Fruit fly (Drosophila melanogaster) whole organism, wandering third instar larva: Measurements from ENCODE around the gene Takl2.
A peak's percentile ranks its signal among the peaks of the same experiment; 100 is the strongest.

Experiments
- Abd-B ChIP-seq: fragments of >200 bp; optimal IDR thresholded peaks from 2 replicates; lab custom pipeline; 2017; ENCODE audit warnings: missing biosample characterization, missing genetic modification characterization
- Dfd ChIP-seq: fragments of >200 bp; optimal IDR thresholded peaks from 2 replicates; lab custom pipeline; 2017; ENCODE audit warnings: missing biosample characterization, missing genetic modification characterization
- Dif ChIP-seq: fragments of 200-275, 200-300 bp; sonication (Bioruptor generic); optimal IDR thresholded peaks from 2 replicates; lab custom pipeline; 2018; ENCODE audit warnings: missing biosample characterization, missing genetic modification characterization; ENCODE audit not compliant: partially characterized antibody
- Hnf4 ChIP-seq: fragments of 200-800 bp; sonication (Bioruptor generic); optimal IDR thresholded peaks from 2 replicates; lab custom pipeline; 2016; ENCODE audit warnings: missing biosample characterization, mild to moderate bottlenecking, missing genetic modification characterization
- Hr78 ChIP-seq: fragments of >200 bp; optimal IDR thresholded peaks from 2 replicates; lab custom pipeline; 2017; ENCODE audit warnings: missing biosample characterization, missing genetic modification characterization
- Hr83 ChIP-seq: fragments of 200-300 bp; sonication (Bioruptor generic); optimal IDR thresholded peaks from 2 replicates; lab custom pipeline; 2016; ENCODE audit warnings: missing biosample characterization, mild to moderate bottlenecking, missing genetic modification characterization, moderate library complexity; ENCODE audit not compliant: poor library complexity, severe bottlenecking
- Jra ChIP-seq: sonication (Bioruptor generic); optimal IDR thresholded peaks from 2 replicates; lab custom pipeline; 2016; ENCODE audit warnings: missing biosample characterization, missing genetic modification characterization
- N ChIP-seq: fragments of >200 bp; optimal IDR thresholded peaks from 2 replicates; lab custom pipeline; 2018; ENCODE audit warnings: missing biosample characterization, missing external identifiers, missing genetic modification characterization
- OdsH ChIP-seq: fragments of 200-800 bp; sonication (Bioruptor generic); optimal IDR thresholded peaks from 2 replicates; lab custom pipeline; 2016; ENCODE audit warnings: missing biosample characterization, mild to moderate bottlenecking, missing genetic modification characterization
- Rel ChIP-seq, 2 experiments: fragments of 200-800 bp; sonication (Bioruptor generic) in 1 of 2; optimal IDR thresholded peaks; 2 replicates in 1 of 2; 3 replicates in 1 of 2; lab custom pipeline; 2016 to 2019; ENCODE audit warnings: mild to moderate bottlenecking in 2 of 2, missing biosample characterization in 2 of 2, missing genetic modification characterization in 2 of 2, moderate library complexity in 1 of 2
- Sp1 ChIP-seq: fragments of 200-800 bp; sonication (Bioruptor generic); optimal IDR thresholded peaks from 3 replicates; lab custom pipeline; 2019; ENCODE audit warnings: missing biosample characterization, mild to moderate bottlenecking, missing genetic modification characterization, moderate library complexity
- Vsx2 ChIP-seq: fragments of 200-300, 225-300 bp; sonication (Bioruptor generic); optimal IDR thresholded peaks from 2 replicates; lab custom pipeline; 2018; ENCODE audit warnings: missing biosample characterization, missing genetic modification characterization; ENCODE audit not compliant: partially characterized antibody
- br ChIP-seq: fragments of 200-800 bp; sonication (Bioruptor generic); optimal IDR thresholded peaks from 2 replicates; lab custom pipeline; 2016; ENCODE audit warnings: missing biosample characterization, missing genetic modification characterization
- brk ChIP-seq: fragments of 200-800 bp; sonication (Bioruptor generic); optimal IDR thresholded peaks from 2 replicates; lab custom pipeline; 2016; ENCODE audit warnings: missing biosample characterization, mild to moderate bottlenecking, missing genetic modification characterization
- dl ChIP-seq, 2 experiments: fragments of 175-275, 200-275 bp in 1 of 2; fragments of 200-275 bp in 1 of 2; sonication (Bioruptor generic); optimal IDR thresholded peaks; lab custom pipeline; 2018; ENCODE audit warnings: mild to moderate bottlenecking in 2 of 2, missing biosample characterization in 2 of 2, missing genetic modification characterization in 2 of 2, moderate library complexity in 2 of 2; ENCODE audit not compliant: partially characterized antibody in 2 of 2, insufficient read depth in 1 of 2
- dsf ChIP-seq: sonication (Bioruptor generic); optimal IDR thresholded peaks from 2 replicates; lab custom pipeline; 2016; ENCODE audit warnings: missing biosample characterization, missing genetic modification characterization, borderline replicate concordance
- ey ChIP-seq: fragments of 200-800 bp; sonication (Bioruptor generic); optimal IDR thresholded peaks from 2 replicates; lab custom pipeline; 2016; ENCODE audit warnings: missing biosample characterization, missing genetic modification characterization
- foxo ChIP-seq, 2 experiments: fragments of 200-800 bp; sonication (Bioruptor generic); optimal IDR thresholded peaks; 2 replicates in 1 of 2; 3 replicates in 1 of 2; lab custom pipeline; 2016 to 2017; ENCODE audit warnings: missing biosample characterization in 2 of 2, missing genetic modification characterization in 2 of 2
- fru ChIP-seq: fragments of 200-800 bp; sonication (Bioruptor generic); optimal IDR thresholded peaks from 3 replicates; lab custom pipeline; 2016; ENCODE audit warnings: missing biosample characterization, mild to moderate bottlenecking, missing genetic modification characterization
- h ChIP-seq: fragments of 200-800 bp; sonication (Bioruptor generic); optimal IDR thresholded peaks from 3 replicates; lab custom pipeline; 2016; ENCODE audit warnings: missing biosample characterization, mild to moderate bottlenecking, missing genetic modification characterization
- jim ChIP-seq: fragments of 175-275, 200-325 bp; sonication (Bioruptor generic); optimal IDR thresholded peaks from 2 replicates; lab custom pipeline; 2016; ENCODE audit warnings: missing biosample characterization, mild to moderate bottlenecking, missing genetic modification characterization
- lola ChIP-seq: fragments of >200 bp; optimal IDR thresholded peaks from 2 replicates; lab custom pipeline; 2017; ENCODE audit warnings: missing biosample characterization, missing genetic modification characterization
- pan ChIP-seq: fragments of >200 bp; optimal IDR thresholded peaks from 2 replicates; lab custom pipeline; 2017
- rgr ChIP-seq: fragments of 200-800 bp; sonication (Bioruptor generic); optimal IDR thresholded peaks from 3 replicates; lab custom pipeline; 2016; ENCODE audit warnings: missing biosample characterization, mild to moderate bottlenecking, missing genetic modification characterization
- sage ChIP-seq: fragments of 200-800 bp; sonication (Bioruptor generic); optimal IDR thresholded peaks from 2 replicates; lab custom pipeline; 2016; ENCODE audit warnings: missing biosample characterization, mild to moderate bottlenecking, missing genetic modification characterization
- sv ChIP-seq: fragments of 200-800 bp; sonication (Bioruptor generic); optimal IDR thresholded peaks from 3 replicates; lab custom pipeline; 2016; ENCODE audit warnings: missing biosample characterization, missing genetic modification characterization
- tai ChIP-seq: sonication (Bioruptor generic); optimal IDR thresholded peaks from 2 replicates; lab custom pipeline; 2016; ENCODE audit warnings: missing biosample characterization, missing genetic modification characterization
- usp ChIP-seq: fragments of >200 bp; optimal IDR thresholded peaks from 2 replicates; lab custom pipeline; 2017; ENCODE audit warnings: missing biosample characterization, missing genetic modification characterization
- woc ChIP-seq: sonication (Bioruptor generic); optimal IDR thresholded peaks from 2 replicates; lab custom pipeline; 2016; ENCODE audit warnings: missing biosample characterization, mild to moderate bottlenecking, missing genetic modification characterization

The Takl2 gene

DNA sequence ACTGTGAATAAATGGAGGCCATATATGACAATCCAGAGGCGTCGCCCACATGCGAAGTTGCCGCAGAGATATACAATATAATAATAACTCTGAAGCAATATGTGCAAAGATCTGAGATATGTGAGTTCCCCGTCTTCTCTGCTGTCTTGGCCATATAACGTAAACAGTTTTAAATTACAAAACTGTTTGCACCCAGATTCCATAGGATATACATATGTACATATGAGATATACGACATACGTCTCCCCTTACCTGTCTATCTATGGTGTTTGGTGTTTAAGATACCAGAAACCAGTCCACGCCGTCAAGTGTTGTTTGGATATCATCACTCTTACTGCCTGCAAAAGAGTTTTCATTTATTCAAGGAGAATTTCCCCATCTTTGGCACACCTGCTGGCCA is 22.6 kb upstream of the Takl2 start:
- TF ChIP-seq br (GFP tag; lab: Kevin White, UChicago) (no peak), Abd-B (no peak), Sp1 (GFP tag; lab: Kevin White, UChicago) (no peak), usp (GFP tag; lab: Kevin White, UChicago) (no peak), Rel (GFP tag; optimal IDR thresholded peaks at IDR 0.05; lab: Kevin White, UChicago) (no peak), Rel (tag; optimal IDR thresholded peaks at IDR 0.05; lab: Kevin White, UChicago) (peak; percentile 51), N (GFP tag; lab: Kevin White, UChicago) (no peak)

- TF ChIP-seq usp (GFP tag; lab: Kevin White, UChicago): no peak
- no peak for TF ChIP-seq ey (GFP tag; lab: Kevin White, UChicago)
- TF ChIP-seq rgr: no peak
- TF ChIP-seq pan: no peak
- TF ChIP-seq woc (GFP tag; lab: Kevin White, UChicago): no peak
- no peak for TF ChIP-seq h (GFP tag; lab: Kevin White, UChicago)
- TF ChIP-seq dl (GFP tag; optimal IDR thresholded peaks at IDR 0.05; lab: Kevin White, UChicago; ENCODE audit: insufficient read depth in 1 of 2, partially characterized antibody in 2 of 2): peak in 1 of 2 experiments; percentile 8
- no peak for TF ChIP-seq Rel (GFP tag; optimal IDR thresholded peaks at IDR 0.05; lab: Kevin White, UChicago)
- no peak for TF ChIP-seq Rel (tag; optimal IDR thresholded peaks at IDR 0.05; lab: Kevin White, UChicago)
- no peak for TF ChIP-seq Sp1 (GFP tag; lab: Kevin White, UChicago)
Observed at dm6 chr3R:22755187-22755777, 21.6 kb upstream of the Takl2 start.

dm6 chr3R:22753895-22754774 is 20.5 kb upstream of the Takl2 start:
- peak; percentile 19 for TF ChIP-seq rgr
- peak; percentile 22 for TF ChIP-seq sv (GFP tag; lab: Kevin White, UChicago)
- no peak for TF ChIP-seq Rel (GFP tag; optimal IDR thresholded peaks at IDR 0.05; lab: Kevin White, UChicago)
- peak; percentile 83 for TF ChIP-seq Rel (tag; optimal IDR thresholded peaks at IDR 0.05; lab: Kevin White, UChicago)
- peak; percentile 22 for TF ChIP-seq h (GFP tag; lab: Kevin White, UChicago)
- peak; percentile 5 for TF ChIP-seq ey (GFP tag; lab: Kevin White, UChicago)
- peak; percentile 6 for TF ChIP-seq fru
- TF ChIP-seq Dif: peak; percentile 62
- no peak for TF ChIP-seq Jra (GFP tag; lab: Kevin White, UChicago)
- peak in 1 of 2 experiments; percentile 33 for TF ChIP-seq foxo (GFP tag; optimal IDR thresholded peaks at IDR 0.05; lab: Kevin White, UChicago)
- no peak for TF ChIP-seq brk (GFP tag; lab: Kevin White, UChicago)
- TF ChIP-seq dl (GFP tag; optimal IDR thresholded peaks at IDR 0.05; lab: Kevin White, UChicago; ENCODE audit: insufficient read depth in 1 of 2, partially characterized antibody in 2 of 2): peak in 1 of 2 experiments; percentile 53
- TF ChIP-seq tai (GFP tag; lab: Kevin White, UChicago): no peak

DNA sequence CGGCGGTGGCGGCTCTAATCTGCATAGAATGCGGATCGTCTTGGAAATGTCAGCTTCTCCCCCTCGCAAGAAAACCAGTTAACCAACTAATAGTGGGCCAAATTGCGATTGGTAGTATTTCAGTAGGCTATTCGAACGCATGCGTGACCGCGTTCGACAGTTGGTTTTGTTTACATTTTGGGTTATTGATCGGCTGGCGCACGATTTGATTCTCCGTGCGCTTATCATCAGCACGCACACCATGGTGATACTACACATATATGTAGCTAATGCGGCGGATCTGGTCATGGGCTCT is 19.9 kb upstream of the Takl2 start:
- TF ChIP-seq Hr83 (GFP tag; lab: Kevin White, UChicago) (peak; percentile 6), Vsx2 (GFP tag; lab: Kevin White, UChicago) (no peak), Rel (GFP tag; optimal IDR thresholded peaks at IDR 0.05; lab: Kevin White, UChicago) (no peak), Rel (tag; optimal IDR thresholded peaks at IDR 0.05; lab: Kevin White, UChicago) (peak; percentile 33)

dm6 chr3R:22752929-22753328 is 19.3 kb upstream of the Takl2 start:
- TF ChIP-seq sage (GFP tag; lab: Kevin White, UChicago) (no peak), Hr78 (GFP tag; lab: Kevin White, UChicago) (no peak), Abd-B (no peak), brk (GFP tag; lab: Kevin White, UChicago) (no peak), dl (GFP tag; optimal IDR thresholded peaks at IDR 0.05; lab: Kevin White, UChicago; ENCODE audit: insufficient read depth in 1 of 2, partially characterized antibody in 2 of 2) (no peak), dsf (no peak), sv (GFP tag; lab: Kevin White, UChicago) (no peak), br (GFP tag; lab: Kevin White, UChicago) (no peak), Rel (GFP tag; optimal IDR thresholded peaks at IDR 0.05; lab: Kevin White, UChicago) (no peak), Rel (tag; optimal IDR thresholded peaks at IDR 0.05; lab: Kevin White, UChicago) (no peak), Hnf4 (no peak), OdsH (GFP tag; lab: Kevin White, UChicago) (no peak), Sp1 (GFP tag; lab: Kevin White, UChicago) (no peak), Jra (GFP tag; lab: Kevin White, UChicago) (no peak), jim (no peak), Vsx2 (GFP tag; lab: Kevin White, UChicago) (no peak), ey (GFP tag; lab: Kevin White, UChicago) (no peak), Dfd (GFP tag; lab: Kevin White, UChicago) (no peak), usp (GFP tag; lab: Kevin White, UChicago) (no peak), lola (GFP tag; lab: Kevin White, UChicago) (no peak)
